Fruit fly (Drosophila melanogaster) whole organism, embryonic: ENCODE results near the gene CG31287.
A peak's percentile ranks its signal among the peaks of the same experiment; 100 is the strongest.

ENCODE experiments used
- Adf1 ChIP-seq: fragments of 200-800 bp; sonication (Bioruptor generic); IDR thresholded peaks from 2 replicates; pipeline ENCODE4 v1.3.6; 2022; ENCODE audit warnings: missing biosample characterization, missing genetic modification characterization
- Atf-2 ChIP-seq: fragments of 200-800 bp; sonication (Bioruptor generic); optimal IDR thresholded peaks from 2 replicates; lab custom pipeline; 2016; ENCODE audit warnings: missing biosample characterization, missing genetic modification characterization
- Blimp-1 ChIP-seq: fragments of 200-800 bp; sonication (Bioruptor generic); optimal IDR thresholded peaks from 3 replicates; lab custom pipeline; 2018; ENCODE audit warnings: missing biosample characterization, missing genetic modification characterization, mild to moderate bottlenecking, moderate library complexity, missing genetic modification reagents
- CG10274 ChIP-seq: fragments of 200-800 bp; sonication (Bioruptor generic); optimal IDR thresholded peaks from 3 replicates; lab custom pipeline; 2017; ENCODE audit warnings: missing biosample characterization, mild to moderate bottlenecking, missing genetic modification characterization
- CG12155 ChIP-seq: fragments of 200-800 bp; sonication (Bioruptor generic); optimal IDR thresholded peaks from 3 replicates; lab custom pipeline; 2016; ENCODE audit warnings: missing biosample characterization, missing genetic modification characterization
- CG16813 ChIP-seq: fragments of 200-800 bp; sonication (Bioruptor generic); IDR thresholded peaks from 3 replicates; pipeline ENCODE4 v1.3.6; 2022; ENCODE audit warnings: missing biosample characterization, missing genetic modification characterization; ENCODE audit not compliant: partially characterized antibody
- CG17361 ChIP-seq: fragments of 200-800 bp; sonication (Bioruptor generic); IDR thresholded peaks from 3 replicates; pipeline ENCODE4 v1.3.6; 2022; ENCODE audit warnings: missing biosample characterization, missing genetic modification characterization
- CG1792 ChIP-seq: fragments of 200-800 bp; sonication (Bioruptor generic); optimal IDR thresholded peaks from 2 replicates; lab custom pipeline; 2016; ENCODE audit warnings: missing biosample characterization, missing genetic modification characterization
- CG18011 ChIP-seq: fragments of 200-800 bp; sonication (Bioruptor generic); optimal IDR thresholded peaks from 2 replicates; lab custom pipeline; 2017; ENCODE audit warnings: missing biosample characterization, missing genetic modification characterization, mild to moderate bottlenecking, moderate library complexity, missing genotype
- CG18262 ChIP-seq: fragments of 200-800 bp; optimal IDR thresholded peaks from 3 replicates; lab custom pipeline; 2019; ENCODE audit warnings: missing biosample characterization, mild to moderate bottlenecking, missing genetic modification characterization, moderate library complexity
- CG2202 ChIP-seq: fragments of 200-800 bp; sonication (Bioruptor generic); optimal IDR thresholded peaks from 2 replicates; lab custom pipeline; 2018; ENCODE audit warnings: missing biosample characterization, mild to moderate bottlenecking, missing genetic modification characterization
- CG3163 ChIP-seq: fragments of 200-800 bp; sonication (Bioruptor generic); optimal IDR thresholded peaks from 3 replicates; lab custom pipeline; 2016; ENCODE audit warnings: missing biosample characterization, missing genetic modification characterization
- CG4854 ChIP-seq: fragments of 200-800 bp; sonication (Bioruptor generic); optimal IDR thresholded peaks from 2 replicates; lab custom pipeline; 2016; ENCODE audit warnings: missing biosample characterization, missing genetic modification characterization, inconsistent platforms
- CG6854 ChIP-seq: fragments of 200-800 bp; sonication (Bioruptor generic); optimal IDR thresholded peaks from 3 replicates; lab custom pipeline; 2017; ENCODE audit warnings: missing biosample characterization, mild to moderate bottlenecking, missing genetic modification characterization
- CG7372 ChIP-seq: fragments of 200-800 bp; sonication (Bioruptor generic); IDR thresholded peaks from 2 replicates; pipeline ENCODE4 v1.3.6; 2022; ENCODE audit warnings: missing biosample characterization, missing genetic modification characterization
- CG7556 ChIP-seq: fragments of 200-800 bp; sonication (Bioruptor generic); optimal IDR thresholded peaks from 2 replicates; lab custom pipeline; 2017; ENCODE audit warnings: missing biosample characterization, mild to moderate bottlenecking, missing genetic modification characterization
- CG7839 ChIP-seq: fragments of 200-800 bp; sonication (Bioruptor generic); optimal IDR thresholded peaks from 3 replicates; lab custom pipeline; 2018; ENCODE audit warnings: missing biosample characterization, mild to moderate bottlenecking, missing genetic modification characterization, moderate library complexity
- CG8281 ChIP-seq: fragments of 200-800 bp; sonication (Bioruptor generic); optimal IDR thresholded peaks from 2 replicates; lab custom pipeline; 2018; ENCODE audit warnings: missing biosample characterization, mild to moderate bottlenecking, missing genetic modification characterization, moderate library complexity
- CG9609 ChIP-seq: fragments of 200-800 bp; sonication (Bioruptor generic); optimal IDR thresholded peaks from 3 replicates; lab custom pipeline; 2016; ENCODE audit warnings: missing biosample characterization, missing genetic modification characterization
- CG9817 ChIP-seq: fragments of 200-800 bp; sonication (Bioruptor generic); optimal IDR thresholded peaks from 2 replicates; lab custom pipeline; 2018; ENCODE audit warnings: missing biosample characterization, mild to moderate bottlenecking, missing genetic modification characterization, moderate library complexity
- CG9932 ChIP-seq: fragments of 200-800 bp; sonication (Bioruptor generic); IDR thresholded peaks from 2 replicates; pipeline ENCODE4 v1.3.6; 2022; ENCODE audit warnings: missing biosample characterization, missing genetic modification characterization
- CrebB ChIP-seq: fragments of 200-800 bp; sonication (Bioruptor generic); optimal IDR thresholded peaks from 3 replicates; lab custom pipeline; 2018; ENCODE audit warnings: missing biosample characterization, mild to moderate bottlenecking, missing genetic modification characterization
- D19A ChIP-seq: fragments of 200-800 bp; optimal IDR thresholded peaks from 3 replicates; lab custom pipeline; 2019; ENCODE audit warnings: missing biosample characterization, mild to moderate bottlenecking, missing genetic modification characterization, moderate library complexity
- Doc2 ChIP-seq: fragments of 200-800 bp; sonication (Bioruptor generic); IDR thresholded peaks from 2 replicates; pipeline ENCODE4 v1.3.6; 2022; ENCODE audit warnings: missing biosample characterization, missing genetic modification characterization
- Ets97D ChIP-seq: fragments of 200-800 bp; sonication (Bioruptor generic); optimal IDR thresholded peaks from 3 replicates; lab custom pipeline; 2016; ENCODE audit warnings: missing biosample characterization, missing genetic modification characterization
- Fer3 ChIP-seq: fragments of 200-800 bp; sonication (Bioruptor generic); optimal IDR thresholded peaks from 2 replicates; lab custom pipeline; 2018; ENCODE audit warnings: missing biosample characterization, mild to moderate bottlenecking, missing genetic modification characterization, moderate library complexity
- Neu2 ChIP-seq: fragments of 200-800 bp; sonication (Bioruptor generic); optimal IDR thresholded peaks from 3 replicates; lab custom pipeline; 2016; ENCODE audit warnings: missing biosample characterization, missing genetic modification characterization, borderline replicate concordance
- PHDP ChIP-seq: fragments of 200-800 bp; sonication (Bioruptor generic); optimal IDR thresholded peaks from 3 replicates; lab custom pipeline; 2018; ENCODE audit warnings: missing biosample characterization, mild to moderate bottlenecking, missing genetic modification characterization, moderate library complexity
- Stat92E ChIP-seq, 3 experiments: fragments of >200 bp in 2 of 3; fragments of 200-800 bp in 1 of 3; sonication (Bioruptor generic) in 1 of 3; optimal IDR thresholded peaks; 2 replicates each; lab custom pipeline; 2017 to 2019; ENCODE audit warnings: missing biosample characterization in 3 of 3, missing genetic modification characterization in 3 of 3, mild to moderate bottlenecking in 1 of 3, moderate library complexity in 1 of 3
- Xrp1 ChIP-seq: fragments of 200-800 bp; sonication (Bioruptor generic); IDR thresholded peaks from 2 replicates; pipeline ENCODE4 v1.3.6; 2022; ENCODE audit warnings: missing biosample characterization, missing genetic modification characterization
- ash1 ChIP-seq: fragments of 200-800 bp; sonication (Bioruptor generic); optimal IDR thresholded peaks from 2 replicates; lab custom pipeline; 2018; ENCODE audit warnings: missing biosample characterization, mild to moderate bottlenecking, missing genetic modification characterization
- bcd ChIP-seq: fragments of 200-800 bp; sonication (Bioruptor generic); optimal IDR thresholded peaks from 2 replicates; lab custom pipeline; 2017; ENCODE audit warnings: missing biosample characterization, mild to moderate bottlenecking, missing genetic modification characterization
- dm ChIP-seq: fragments of 200-800 bp; sonication (Bioruptor generic); optimal IDR thresholded peaks from 3 replicates; lab custom pipeline; 2016; ENCODE audit warnings: missing biosample characterization, missing genetic modification characterization
- dmrt99B ChIP-seq: fragments of 200-800 bp; sonication (Bioruptor generic); optimal IDR thresholded peaks from 2 replicates; lab custom pipeline; 2018; ENCODE audit warnings: missing biosample characterization, mild to moderate bottlenecking, missing genetic modification characterization, moderate library complexity
- gcm2 ChIP-seq: fragments of 200-800 bp; sonication (Bioruptor generic); optimal IDR thresholded peaks from 2 replicates; lab custom pipeline; 2016; ENCODE audit warnings: missing biosample characterization, missing genetic modification characterization
- gem ChIP-seq: fragments of 200-800 bp; sonication (Bioruptor generic); optimal IDR thresholded peaks from 2 replicates; lab custom pipeline; 2019; ENCODE audit warnings: missing biosample characterization, mild to moderate bottlenecking, missing genetic modification characterization, moderate library complexity
- grau ChIP-seq: fragments of 200-800 bp; optimal IDR thresholded peaks from 3 replicates; lab custom pipeline; 2019; ENCODE audit warnings: missing biosample characterization, mild to moderate bottlenecking, missing genetic modification characterization, moderate library complexity
- kah ChIP-seq: fragments of 200-800 bp; sonication (Bioruptor generic); optimal IDR thresholded peaks from 2 replicates; lab custom pipeline; 2018; ENCODE audit warnings: missing biosample characterization, mild to moderate bottlenecking, missing genetic modification characterization
- lab ChIP-seq: fragments of 200-800 bp; sonication (Bioruptor generic); optimal IDR thresholded peaks from 3 replicates; lab custom pipeline; 2017; ENCODE audit warnings: missing biosample characterization, missing genetic modification characterization, mild to moderate bottlenecking, moderate library complexity, missing genetic modification reagents
- luna ChIP-seq: fragments of 200-800 bp; sonication (Bioruptor generic); optimal IDR thresholded peaks from 2 replicates; lab custom pipeline; 2016; ENCODE audit warnings: missing biosample characterization, missing genetic modification characterization
- mld ChIP-seq: fragments of 200-800 bp; sonication (Bioruptor generic); IDR thresholded peaks from 3 replicates; pipeline ENCODE4 v1.3.6; 2022; ENCODE audit warnings: missing biosample characterization, missing genetic modification characterization; ENCODE audit not compliant: partially characterized antibody
- pzg ChIP-seq: fragments of 200-800 bp; sonication (Bioruptor generic); optimal IDR thresholded peaks from 3 replicates; lab custom pipeline; 2018; ENCODE audit warnings: missing biosample characterization, mild to moderate bottlenecking, missing genetic modification characterization, moderate library complexity
- rib ChIP-seq: fragments of 200-800 bp; sonication (Bioruptor generic); IDR thresholded peaks from 2 replicates; pipeline ENCODE4 v1.3.6; 2022; ENCODE audit warnings: missing biosample characterization, missing genetic modification characterization
- salm ChIP-seq: fragments of 200-800 bp; sonication (Bioruptor generic); optimal IDR thresholded peaks from 2 replicates; lab custom pipeline; 2018; ENCODE audit warnings: missing biosample characterization, mild to moderate bottlenecking, missing genetic modification characterization
- sc ChIP-seq, 3 experiments: fragments of >200 bp in 2 of 3; fragments of 200-800 bp in 1 of 3; sonication (Bioruptor generic) in 1 of 3; optimal IDR thresholded peaks; 2 replicates in 2 of 3; 3 replicates in 1 of 3; lab custom pipeline; 2017; ENCODE audit warnings: mild to moderate bottlenecking in 1 of 3, missing biosample characterization in 1 of 3, missing genetic modification characterization in 1 of 3, missing genetic modification reagents in 1 of 3
- scrt ChIP-seq: fragments of 200-800 bp; sonication (Bioruptor generic); optimal IDR thresholded peaks from 2 replicates; lab custom pipeline; 2018; ENCODE audit warnings: missing biosample characterization, mild to moderate bottlenecking, missing genetic modification characterization, moderate library complexity
- sima ChIP-seq: fragments of 200-800 bp; sonication (Bioruptor generic); optimal IDR thresholded peaks from 2 replicates; lab custom pipeline; 2016; ENCODE audit warnings: missing biosample characterization, missing genetic modification characterization
- tgo ChIP-seq: fragments of 200-800 bp; sonication (Bioruptor generic); IDR thresholded peaks from 3 replicates; pipeline ENCODE4 v1.3.6; 2022; ENCODE audit warnings: missing biosample characterization, missing genetic modification characterization
- trh ChIP-seq: fragments of 200-800 bp; sonication (Bioruptor generic); optimal IDR thresholded peaks from 2 replicates; lab custom pipeline; 2016; ENCODE audit warnings: missing biosample characterization, missing genetic modification characterization

CG31287 gene

dm6 chr3R:16208106-16208780 lies 5.1 kb downstream of the CG31287 start (continued):
- TF ChIP-seq CG1792 (GFP tag; lab: Kevin White, UChicago) (no peak), CG17361 (GFP tag; lab: Robert Waterston, UW) (no peak), CG9817 (no peak), CG10274 (GFP tag; lab: Kevin White, UChicago) (no peak), kah (GFP tag; lab: Kevin White, UChicago) (peak; percentile 46), Doc2 (GFP tag; lab: Robert Waterston, UW) (no peak), grau (peak; percentile 27), CG7372 (GFP tag; lab: Robert Waterston, UW) (no peak), lab (GFP tag; lab: Kevin White, UChicago) (peak; percentile 60), CG9932 (GFP tag; lab: Robert Waterston, UW) (peak; percentile 52), dm (GFP tag; lab: Kevin White, UChicago) (no peak), dmrt99B (tag; lab: Kevin White, UChicago) (no peak), luna (GFP tag; lab: Kevin White, UChicago) (no peak), Fer3 (tag; lab: Kevin White, UChicago) (no peak), CrebB (tag; lab: Kevin White, UChicago) (peak; percentile 25), sima (GFP tag; lab: Kevin White, UChicago) (no peak), CG16813 (no peak), Stat92E (GFP tag; optimal IDR thresholded peaks at IDR 0.05; lab: Kevin White, UChicago) (peak in 1 of 3 experiments; percentile 20), CG4854 (GFP tag; lab: Kevin White, UChicago) (no peak), D19A (tag; lab: Kevin White, UChicago) (peak; percentile 35), trh (GFP tag; lab: Kevin White, UChicago) (no peak), CG9609 (no peak), Ets97D (GFP tag; lab: Kevin White, UChicago) (no peak), pzg (GFP tag; lab: Kevin White, UChicago) (no peak), Adf1 (peak; percentile 86), CG18262 (tag; lab: Kevin White, UChicago) (no peak), CG18011 (no peak), Blimp-1 (GFP tag; lab: Kevin White, UChicago) (no peak), rib (GFP tag; lab: Robert Waterston, UW) (no peak), CG8281 (no peak), CG7839 (tag; lab: Kevin White, UChicago) (no peak), salm (no peak), CG12155 (peak; percentile 3), bcd (GFP tag; lab: Kevin White, UChicago) (no peak), ash1 (no peak), CG2202 (tag; lab: Kevin White, UChicago) (no peak), Neu2 (GFP tag; lab: Kevin White, UChicago) (no peak), Xrp1 (GFP tag; lab: Robert Waterston, UW) (no peak), CG3163 (GFP tag; lab: Kevin White, UChicago) (no peak), PHDP (tag; lab: Kevin White, UChicago) (no peak), sc (optimal IDR thresholded peaks at IDR 0.05; lab: Kevin White, UChicago) (no peak), sc (GFP tag; optimal IDR thresholded peaks at IDR 0.05; lab: Kevin White, UChicago) (no peak), tgo (GFP tag; lab: Robert Waterston, UW) (no peak), mld (no peak), Atf-2 (GFP tag; lab: Kevin White, UChicago) (no peak), gem (peak; percentile 14), scrt (peak; percentile 32), gcm2 (GFP tag; lab: Kevin White, UChicago) (no peak), CG6854 (GFP tag; lab: Kevin White, UChicago) (no peak), CG7556 (no peak)
